Worm (Caenorhabditis elegans) whole organism, midembryonic: ENCODE measurements around the gene mtr-4.

Experiments used
- T22C8.4 ChIP-seq: fragments of 200-800 bp; sonication (Bioruptor generic); IDR thresholded peaks from 2 replicates; pipeline ENCODE4 v1.3.6; 2022; ENCODE audit warnings: missing genetic modification characterization, missing compliant biosample characterization
- cog-1 ChIP-seq: sonication (generic microtip); optimal IDR thresholded peaks from 2 replicates; lab custom pipeline; 2016; ENCODE audit warnings: missing genetic modification characterization, missing compliant biosample characterization
- flt-1 ChIP-seq: fragments of 200-800 bp; sonication (Bioruptor generic); IDR thresholded peaks from 2 replicates; pipeline ENCODE4 v1.3.6; 2022; ENCODE audit warnings: missing genetic modification characterization, missing compliant biosample characterization
- klf-2 ChIP-seq: fragments of 200-800 bp; sonication (Bioruptor generic); conservative IDR thresholded peaks from 2 replicates; pipeline ENCODE4 v1.3.6; 2022; ENCODE audit warnings: missing genetic modification reagents, missing genetic modification characterization, missing compliant biosample characterization
- med-1 ChIP-seq: sonication (generic microtip); optimal IDR thresholded peaks from 2 replicates; lab custom pipeline; 2017; ENCODE audit warnings: missing genetic modification characterization, mild to moderate bottlenecking, missing compliant biosample characterization, antibody characterized with exemption, missing genetic modification reagents; ENCODE audit not compliant: insufficient read depth
- ref-1 ChIP-seq: fragments of 200-800 bp; sonication (Bioruptor generic); conservative IDR thresholded peaks from 2 replicates; pipeline ENCODE4 v1.3.6; 2022; ENCODE audit warnings: missing genetic modification reagents, missing genetic modification characterization, missing compliant biosample characterization
- tab-1 ChIP-seq: fragments of 200-800 bp; sonication (Bioruptor generic); IDR thresholded peaks from 2 replicates; pipeline ENCODE4 v1.3.6; 2022; ENCODE audit warnings: missing genetic modification characterization, missing compliant biosample characterization
- ztf-23 ChIP-seq: fragments of 200-800 bp; sonication (Bioruptor generic); IDR thresholded peaks from 2 replicates; pipeline ENCODE4 v1.3.6; 2022; ENCODE audit warnings: missing genetic modification reagents, missing genetic modification characterization, missing compliant biosample characterization
- ztf-29 ChIP-seq: fragments of 200-800 bp; sonication (Bioruptor generic); IDR thresholded peaks from 2 replicates; pipeline ENCODE4 v1.3.6; 2022; ENCODE audit warnings: missing genetic modification reagents, missing genetic modification characterization, missing compliant biosample characterization

mtr-4 gene

ce11 chrIV:9864778-9865177, 39.3 kb downstream of the mtr-4 start, which contains the start of the genes K07F5.15 and K07F5.22:
K07F5.15 (plus strand) TSS chrIV:9865078.
K07F5.22 (plus strand) TSS chrIV:9865078.
- TF ChIP-seq klf-2 (GFP tag; lab: Robert Waterston, UW): no peak
- no peak for TF ChIP-seq cog-1 (tag; lab: Kevin White, UChicago)
- no peak for TF ChIP-seq med-1 (GFP tag; lab: Kevin White, UChicago)
- TF ChIP-seq ref-1 (GFP tag; lab: Robert Waterston, UW): no peak
- no peak for TF ChIP-seq flt-1 (GFP tag; lab: Robert Waterston, UW)
- no peak for TF ChIP-seq ztf-29 (GFP tag; lab: Robert Waterston, UW)
- no peak for TF ChIP-seq tab-1
- no peak for TF ChIP-seq T22C8.4 (GFP tag; lab: Robert Waterston, UW)
- no peak for TF ChIP-seq ztf-23

DNA sequence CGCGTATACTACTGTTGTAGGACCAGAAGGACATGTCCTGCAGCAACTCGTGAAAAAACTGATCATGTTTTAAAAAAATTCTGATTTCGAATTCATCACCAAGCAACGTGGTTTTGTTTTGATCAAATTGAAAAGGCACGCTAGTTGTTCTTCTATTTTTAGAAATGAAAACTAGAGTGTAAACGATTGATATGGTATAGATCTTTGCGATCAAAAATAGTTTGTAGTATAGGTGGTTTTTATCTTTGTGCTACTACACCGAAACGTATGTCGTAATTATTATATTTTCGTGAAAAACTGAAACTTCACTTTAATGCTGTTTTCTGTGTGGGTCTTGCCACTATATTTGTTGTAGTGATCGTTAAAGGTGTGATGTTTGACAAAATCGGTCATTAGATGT, 41.4 kb downstream of the mtr-4 start:
- TF ChIP-seq tab-1: no peak
- no peak for TF ChIP-seq flt-1 (GFP tag; lab: Robert Waterston, UW)
- no peak for TF ChIP-seq T22C8.4 (GFP tag; lab: Robert Waterston, UW)
- no peak for TF ChIP-seq med-1 (GFP tag; lab: Kevin White, UChicago)
- TF ChIP-seq ztf-29 (GFP tag; lab: Robert Waterston, UW): no peak
- TF ChIP-seq ref-1 (GFP tag; lab: Robert Waterston, UW): no peak
- TF ChIP-seq cog-1 (tag; lab: Kevin White, UChicago): no peak
- no peak for TF ChIP-seq ztf-23
- TF ChIP-seq klf-2 (GFP tag; lab: Robert Waterston, UW): no peak

DNA sequence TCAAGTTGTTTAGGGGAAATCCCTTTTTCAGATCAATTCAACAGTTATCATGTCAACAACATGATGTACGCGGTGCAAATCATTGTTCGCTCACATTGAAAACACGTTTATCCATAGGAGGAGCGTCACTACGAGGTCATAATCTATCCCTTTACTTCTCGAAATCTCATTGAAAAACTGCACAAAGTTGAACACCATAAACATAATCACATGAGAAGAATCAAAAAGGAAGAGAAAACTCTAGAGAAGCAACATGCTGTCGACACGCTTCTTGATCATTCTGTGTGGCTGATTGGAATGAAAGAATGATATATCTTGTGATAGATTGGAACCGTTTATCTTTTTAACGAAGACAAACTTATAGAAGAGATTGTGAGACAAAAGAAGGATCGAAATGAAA, 42.4 kb downstream of the mtr-4 start:
- TF ChIP-seq ref-1 (GFP tag; lab: Robert Waterston, UW) (no peak), med-1 (GFP tag; lab: Kevin White, UChicago) (no peak), flt-1 (GFP tag; lab: Robert Waterston, UW) (no peak), tab-1 (no peak), T22C8.4 (GFP tag; lab: Robert Waterston, UW) (no peak), ztf-29 (GFP tag; lab: Robert Waterston, UW) (no peak), klf-2 (GFP tag; lab: Robert Waterston, UW) (no peak), ztf-23 (no peak), cog-1 (tag; lab: Kevin White, UChicago) (no peak)

- TF ChIP-seq ref-1 (GFP tag; lab: Robert Waterston, UW) (no peak), med-1 (GFP tag; lab: Kevin White, UChicago) (no peak), ztf-29 (GFP tag; lab: Robert Waterston, UW) (no peak)
Measured at ce11 chrIV:9869344-9869743, 43.9 kb downstream of the mtr-4 start.

- TF ChIP-seq med-1 (GFP tag; lab: Kevin White, UChicago): no peak
- TF ChIP-seq ztf-23: no peak
- TF ChIP-seq tab-1: no peak
- no peak for TF ChIP-seq ztf-29 (GFP tag; lab: Robert Waterston, UW)
- no peak for TF ChIP-seq cog-1 (tag; lab: Kevin White, UChicago)
- TF ChIP-seq T22C8.4 (GFP tag; lab: Robert Waterston, UW): no peak
- TF ChIP-seq flt-1 (GFP tag; lab: Robert Waterston, UW): no peak
- no peak for TF ChIP-seq klf-2 (GFP tag; lab: Robert Waterston, UW)
- no peak for TF ChIP-seq ref-1 (GFP tag; lab: Robert Waterston, UW)
Measured at ce11 chrIV:9872210-9872609, 46.7 kb downstream of the mtr-4 start.

ce11 chrIV:9872786-9873185, 47.3 kb downstream of the mtr-4 start:
- TF ChIP-seq ztf-23: no peak

- TF ChIP-seq klf-2 (GFP tag; lab: Robert Waterston, UW): no peak
- no peak for TF ChIP-seq ref-1 (GFP tag; lab: Robert Waterston, UW)
- TF ChIP-seq ztf-23: no peak
- TF ChIP-seq cog-1 (tag; lab: Kevin White, UChicago): no peak
- no peak for TF ChIP-seq med-1 (GFP tag; lab: Kevin White, UChicago)
- TF ChIP-seq ztf-29 (GFP tag; lab: Robert Waterston, UW): no peak
- no peak for TF ChIP-seq flt-1 (GFP tag; lab: Robert Waterston, UW)
- TF ChIP-seq tab-1: no peak
- no peak for TF ChIP-seq T22C8.4 (GFP tag; lab: Robert Waterston, UW)
Measured at ce11 chrIV:9873837-9874236, 48.3 kb downstream of the mtr-4 start.

- TF ChIP-seq ztf-23 (no peak), ref-1 (GFP tag; lab: Robert Waterston, UW) (no peak), med-1 (GFP tag; lab: Kevin White, UChicago) (no peak), cog-1 (tag; lab: Kevin White, UChicago) (no peak), tab-1 (no peak), ztf-29 (GFP tag; lab: Robert Waterston, UW) (no peak), flt-1 (GFP tag; lab: Robert Waterston, UW) (no peak), klf-2 (GFP tag; lab: Robert Waterston, UW) (no peak), T22C8.4 (GFP tag; lab: Robert Waterston, UW) (no peak)
Measured at ce11 chrIV:9875646-9876045, 50.2 kb downstream of the mtr-4 start.

ce11 chrIV:9878893-9879379, 53.4 kb downstream of the mtr-4 start, which contains the start of gene nhr-4:
nhr-4 (plus strand) TSS chrIV:9879329.
- TF ChIP-seq klf-2 (GFP tag; lab: Robert Waterston, UW) (no peak), cog-1 (tag; lab: Kevin White, UChicago) (no peak), tab-1 (no peak), med-1 (GFP tag; lab: Kevin White, UChicago) (no peak), ztf-29 (GFP tag; lab: Robert Waterston, UW) (no peak), T22C8.4 (GFP tag; lab: Robert Waterston, UW) (no peak), flt-1 (GFP tag; lab: Robert Waterston, UW) (no peak), ztf-23 (no peak), ref-1 (GFP tag; lab: Robert Waterston, UW) (no peak)
